Worm (Caenorhabditis elegans) whole organism, young adult: ENCODE data around the gene srxa-6.

ENCODE experiments used
- B0261.1 ChIP-seq: sonication (generic microtip); optimal IDR thresholded peaks from 2 replicates; lab custom pipeline; 2016; ENCODE audit warnings: mild to moderate bottlenecking, missing genetic modification characterization, moderate library complexity, missing compliant biosample characterization
- B0336.3 ChIP-seq: fragments of 200-800 bp; sonication (Bioruptor generic); IDR thresholded peaks from 2 replicates; pipeline ENCODE4 v1.3.6; 2022; ENCODE audit warnings: missing genetic modification characterization, missing compliant biosample characterization
- D2030.7 ChIP-seq: fragments of 200-800 bp; sonication (Bioruptor generic); IDR thresholded peaks from 2 replicates; pipeline ENCODE4 v1.3.6; 2022; ENCODE audit warnings: missing genetic modification reagents, missing genetic modification characterization, missing compliant biosample characterization
- F10E7.11 ChIP-seq: sonication (generic microtip); optimal IDR thresholded peaks from 2 replicates; lab custom pipeline; 2017; ENCODE audit warnings: mild to moderate bottlenecking, missing genetic modification characterization, moderate library complexity, missing compliant biosample characterization
- F37B4.10 ChIP-seq: fragments of 200-800 bp; sonication (Bioruptor generic); IDR thresholded peaks from 2 replicates; pipeline ENCODE4 v1.3.6; 2022; ENCODE audit warnings: missing genetic modification characterization, missing compliant biosample characterization
- F52B5.7 ChIP-seq: sonication (generic microtip); optimal IDR thresholded peaks from 2 replicates; lab custom pipeline; 2016; ENCODE audit warnings: mild to moderate bottlenecking, missing genetic modification characterization, missing compliant biosample characterization
- K12H6.12 ChIP-seq: fragments of 200-800 bp; sonication (Bioruptor generic); optimal IDR thresholded peaks from 2 replicates; lab custom pipeline; 2018; ENCODE audit warnings: mild to moderate bottlenecking, missing genetic modification characterization, missing compliant biosample characterization
- Y56A3A.18 ChIP-seq: fragments of 200-800 bp; sonication (Bioruptor generic); IDR thresholded peaks from 2 replicates; pipeline ENCODE4 v1.3.6; 2022; ENCODE audit warnings: missing genetic modification reagents, missing genetic modification characterization, missing compliant biosample characterization
- Y79H2A.3 ChIP-seq: fragments of 200-800 bp; sonication (Bioruptor generic); conservative IDR thresholded peaks from 2 replicates; pipeline ENCODE4 v1.3.6; 2022; ENCODE audit warnings: missing genetic modification reagents, missing genetic modification characterization, missing compliant biosample characterization
- ZK185.1 ChIP-seq: sonication (generic microtip); optimal IDR thresholded peaks from 2 replicates; lab custom pipeline; 2016; ENCODE audit warnings: mild to moderate bottlenecking, missing genetic modification characterization, missing compliant biosample characterization; ENCODE audit not compliant: poor library complexity, severe bottlenecking
- aptf-3 ChIP-seq: fragments of 200-800 bp; sonication (Bioruptor generic); IDR thresholded peaks from 2 replicates; pipeline ENCODE4 v1.3.6; 2022; ENCODE audit warnings: missing genetic modification characterization, missing compliant biosample characterization
- attf-3 ChIP-seq: fragments of 200-800 bp; sonication (Bioruptor generic); conservative IDR thresholded peaks from 2 replicates; pipeline ENCODE4 v1.3.6; 2022; ENCODE audit warnings: missing genetic modification reagents, missing genetic modification characterization, missing compliant biosample characterization
- bed-1 ChIP-seq: fragments of 200-800 bp; sonication (Bioruptor generic); IDR thresholded peaks from 2 replicates; pipeline ENCODE4 v1.3.6; 2022; ENCODE audit warnings: missing genetic modification reagents, missing genetic modification characterization, missing compliant biosample characterization
- bed-2 ChIP-seq: fragments of 200-800 bp; sonication (Bioruptor generic); IDR thresholded peaks from 2 replicates; pipeline ENCODE4 v1.3.6; 2022; ENCODE audit warnings: missing genetic modification reagents, missing genetic modification characterization, missing compliant biosample characterization
- ceh-40 ChIP-seq: fragments of 200-800 bp; sonication (Bioruptor generic); IDR thresholded peaks from 2 replicates; pipeline ENCODE4 v1.3.6; 2022; ENCODE audit warnings: missing genetic modification characterization, missing compliant biosample characterization
- ceh-58 ChIP-seq: fragments of 200-800 bp; sonication (Bioruptor generic); IDR thresholded peaks from 2 replicates; pipeline ENCODE4 v1.3.6; 2022; ENCODE audit warnings: missing genetic modification characterization, missing compliant biosample characterization
- ceh-79 ChIP-seq: sonication (generic microtip); optimal IDR thresholded peaks from 2 replicates; lab custom pipeline; 2017; ENCODE audit warnings: mild to moderate bottlenecking, missing genetic modification characterization, missing compliant biosample characterization
- die-1 ChIP-seq: sonication (generic microtip); optimal IDR thresholded peaks from 2 replicates; lab custom pipeline; 2016; ENCODE audit warnings: missing genotype, mild to moderate bottlenecking, missing genetic modification characterization, missing compliant biosample characterization
- dox-1 ChIP-seq: fragments of 200-800 bp; sonication (Bioruptor generic); IDR thresholded peaks from 2 replicates; pipeline ENCODE4 v1.3.6; 2022; ENCODE audit warnings: missing genetic modification reagents, missing genetic modification characterization, missing compliant biosample characterization
- efl-1 ChIP-seq: fragments of 150-350 bp; optimal IDR thresholded peaks from 2 replicates; lab custom pipeline; 2014; ENCODE audit warnings: missing biosample characterization, missing genetic modification reagents, missing genetic modification characterization
- fkh-3 ChIP-seq: sonication (generic microtip); optimal IDR thresholded peaks from 2 replicates; lab custom pipeline; 2016; ENCODE audit warnings: mild to moderate bottlenecking, missing genetic modification characterization, missing compliant biosample characterization
- him-1 ChIP-seq: sonication (generic microtip); optimal IDR thresholded peaks from 2 replicates; lab custom pipeline; 2016; ENCODE audit warnings: missing genotype, missing genetic modification reagents, missing genetic modification characterization, missing compliant biosample characterization
- hlh-12 ChIP-seq: sonication (generic microtip); optimal IDR thresholded peaks from 2 replicates; lab custom pipeline; 2016; ENCODE audit warnings: missing genetic modification characterization, missing compliant biosample characterization
- lin-35 ChIP-seq, 3 experiments: fragments of 150-350 bp in 2 of 3; sonication (generic microtip) in 1 of 3; optimal IDR thresholded peaks; 2 replicates each; lab custom pipeline; 2014 to 2018; ENCODE audit warnings: missing biosample characterization in 3 of 3, missing genetic modification characterization in 3 of 3, missing genetic modification reagents in 3 of 3
- lin-54 ChIP-seq: fragments of 200-800 bp; sonication (Bioruptor generic); optimal IDR thresholded peaks from 2 replicates; lab custom pipeline; 2018; ENCODE audit warnings: mild to moderate bottlenecking, missing genetic modification characterization, missing compliant biosample characterization
- madf-3 ChIP-seq: fragments of 200-800 bp; sonication (Bioruptor generic); IDR thresholded peaks from 2 replicates; pipeline ENCODE4 v1.3.6; 2022; ENCODE audit warnings: missing genetic modification reagents, missing genetic modification characterization, missing compliant biosample characterization
- mcd-1 ChIP-seq: fragments of 200-800 bp; sonication (Bioruptor generic); IDR thresholded peaks from 2 replicates; pipeline ENCODE4 v1.3.6; 2022; ENCODE audit warnings: missing genetic modification reagents, missing genetic modification characterization, missing compliant biosample characterization
- mel-28 ChIP-seq: sonication (generic microtip); optimal IDR thresholded peaks from 2 replicates; lab custom pipeline; 2016; ENCODE audit warnings: borderline replicate concordance, mild to moderate bottlenecking, missing genetic modification characterization, missing compliant biosample characterization
- mes-4 ChIP-seq: sonication (generic microtip); optimal IDR thresholded peaks from 2 replicates; lab custom pipeline; 2016; ENCODE audit warnings: missing genotype, missing genetic modification characterization, missing compliant biosample characterization
- nfya-1 ChIP-seq: sonication (generic microtip); optimal IDR thresholded peaks from 2 replicates; lab custom pipeline; 2017; ENCODE audit warnings: antibody characterized with exemption, missing compliant biosample characterization, missing genetic modification characterization, borderline replicate concordance; ENCODE audit not compliant: insufficient read depth
- nfyb-1 ChIP-seq: fragments of 200-800 bp; sonication (Bioruptor generic); IDR thresholded peaks from 2 replicates; pipeline ENCODE4 v1.3.6; 2022; ENCODE audit warnings: missing genetic modification reagents, missing genetic modification characterization, missing compliant biosample characterization
- nhr-120 ChIP-seq: fragments of 200-800 bp; sonication (Bioruptor generic); IDR thresholded peaks from 2 replicates; pipeline ENCODE4 v1.3.6; 2022; ENCODE audit warnings: missing genetic modification characterization, missing compliant biosample characterization
- nhr-179 ChIP-seq: sonication (generic microtip); optimal IDR thresholded peaks from 2 replicates; lab custom pipeline; 2016; ENCODE audit warnings: mild to moderate bottlenecking, missing genetic modification characterization, missing compliant biosample characterization
- nhr-27 ChIP-seq: fragments of 200-800 bp; sonication (Bioruptor generic); optimal IDR thresholded peaks from 2 replicates; lab custom pipeline; 2018; ENCODE audit warnings: mild to moderate bottlenecking, missing genetic modification characterization, moderate library complexity, missing compliant biosample characterization
- sdz-38 ChIP-seq: sonication (generic microtip); optimal IDR thresholded peaks from 2 replicates; lab custom pipeline; 2016; ENCODE audit warnings: missing genotype, missing genetic modification characterization, missing compliant biosample characterization
- snpc-1.3 ChIP-seq: sonication (generic microtip); optimal IDR thresholded peaks from 2 replicates; lab custom pipeline; 2017; ENCODE audit warnings: missing genetic modification characterization, mild to moderate bottlenecking, missing compliant biosample characterization, antibody characterized with exemption, moderate library complexity, missing genotype, missing genetic modification reagents; ENCODE audit not compliant: insufficient read depth
- snpc-3.4 ChIP-seq: sonication (generic microtip); optimal IDR thresholded peaks from 2 replicates; lab custom pipeline; 2017; ENCODE audit warnings: missing genetic modification characterization, mild to moderate bottlenecking, missing compliant biosample characterization, antibody characterized with exemption, moderate library complexity, missing genotype, missing genetic modification reagents
- snpc-4 ChIP-seq, 5 experiments: fragments of 150-350 bp in 1 of 5; sonication (generic microtip) in 4 of 5; optimal IDR thresholded peaks; 2 replicates each; lab custom pipeline; 2014 to 2018; ENCODE audit warnings: missing genetic modification characterization in 5 of 5, missing biosample characterization in 3 of 5, antibody characterized with exemption in 2 of 5, mild to moderate bottlenecking in 2 of 5, missing compliant biosample characterization in 2 of 5, missing genotype in 2 of 5, moderate library complexity in 2 of 5, missing genetic modification reagents in 1 of 5
- somi-1 ChIP-seq: fragments of 200-800 bp; sonication (Bioruptor generic); optimal IDR thresholded peaks from 2 replicates; lab custom pipeline; 2018; ENCODE audit warnings: mild to moderate bottlenecking, missing genetic modification characterization, missing compliant biosample characterization
- sptf-2 ChIP-seq: fragments of 200-800 bp; sonication (Bioruptor generic); optimal IDR thresholded peaks from 2 replicates; lab custom pipeline; 2018; ENCODE audit warnings: mild to moderate bottlenecking, missing genetic modification characterization, missing compliant biosample characterization
- tbp1 ChIP-seq: fragments of 200-800 bp; sonication (Bioruptor generic); optimal IDR thresholded peaks from 2 replicates; lab custom pipeline; 2018; ENCODE audit warnings: mild to moderate bottlenecking, missing genetic modification characterization, missing compliant biosample characterization
- tbx-9 ChIP-seq: sonication (generic microtip); optimal IDR thresholded peaks from 2 replicates; lab custom pipeline; 2016; ENCODE audit warnings: borderline replicate concordance, missing genetic modification characterization, inconsistent platforms, missing compliant biosample characterization
- unc-62 ChIP-seq: fragments of 150-350 bp; optimal IDR thresholded peaks from 2 replicates; lab custom pipeline; 2014; ENCODE audit warnings: missing biosample characterization, missing genetic modification reagents, missing genetic modification characterization
- zfh-2 ChIP-seq: fragments of 200-800 bp; sonication (Bioruptor generic); conservative IDR thresholded peaks from 2 replicates; pipeline ENCODE4 v1.3.6; 2022; ENCODE audit warnings: missing genetic modification reagents, missing genetic modification characterization, missing compliant biosample characterization
- ztf-22 ChIP-seq: fragments of 200-800 bp; sonication (Bioruptor generic); optimal IDR thresholded peaks from 2 replicates; lab custom pipeline; 2018; ENCODE audit warnings: mild to moderate bottlenecking, missing genetic modification characterization, moderate library complexity, missing compliant biosample characterization
- ztf-28 ChIP-seq: fragments of 200-800 bp; sonication (Bioruptor generic); IDR thresholded peaks from 2 replicates; pipeline ENCODE4 v1.3.6; 2022; ENCODE audit warnings: missing genetic modification reagents, missing genetic modification characterization, missing compliant biosample characterization
- ztf-3 ChIP-seq: fragments of 200-800 bp; sonication (Bioruptor generic); optimal IDR thresholded peaks from 2 replicates; lab custom pipeline; 2018; ENCODE audit warnings: mild to moderate bottlenecking, missing genetic modification characterization, missing compliant biosample characterization
- ztf-6 ChIP-seq: fragments of 200-800 bp; sonication (Bioruptor generic); IDR thresholded peaks from 2 replicates; pipeline ENCODE4 v1.3.6; 2022; ENCODE audit warnings: missing genetic modification reagents, missing genetic modification characterization, missing compliant biosample characterization

srxa-6 gene

DNA sequence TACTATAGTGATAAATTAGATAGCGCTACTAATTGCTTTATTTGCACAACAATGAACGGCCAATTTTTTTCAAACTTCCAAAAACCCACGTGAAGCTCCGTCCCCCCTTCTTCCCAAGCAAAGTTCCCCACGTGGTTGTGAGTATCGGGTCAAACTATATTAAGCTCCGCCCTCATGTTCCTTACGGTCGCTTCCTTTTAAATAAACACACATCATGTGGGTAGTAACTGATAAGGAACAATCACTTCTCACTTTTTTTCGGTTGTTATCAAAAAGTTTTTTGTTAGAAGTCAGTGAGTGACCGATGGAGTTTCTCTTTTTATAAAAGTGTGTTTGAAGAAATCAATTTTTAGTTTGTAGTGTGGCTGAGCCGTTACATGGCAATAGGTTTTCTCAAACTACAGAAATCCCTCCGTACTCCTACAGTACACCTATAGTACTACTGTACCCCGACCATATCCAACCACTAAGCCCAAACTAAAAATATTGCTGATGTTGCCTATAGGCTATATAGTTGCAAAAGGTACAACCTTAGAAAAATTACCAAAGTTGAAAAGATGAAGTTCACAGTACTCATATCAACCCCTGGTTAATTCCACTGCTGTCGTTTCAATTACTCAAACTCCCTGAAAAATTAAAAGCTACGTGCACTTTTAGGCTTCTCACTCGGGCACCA is 22.3 kb upstream of the srxa-6 start (continued):
- TF ChIP-seq snpc-4 (GFP tag; optimal IDR thresholded peaks at IDR 0.05; lab: Kevin White, UChicago), result no peak
- peak in 1 of 4 experiments; percentile 6 for TF ChIP-seq snpc-4 (tag; optimal IDR thresholded peaks at IDR 0.05; lab: Kevin White, UChicago)
- TF ChIP-seq him-1, result no peak
- TF ChIP-seq nhr-27 (tag; lab: Kevin White, UChicago), result no peak
- TF ChIP-seq tbx-9, result no peak
- no peak for TF ChIP-seq D2030.7 (GFP tag; lab: Robert Waterston, UW)
- no peak for TF ChIP-seq bed-2 (GFP tag; lab: Robert Waterston, UW)
- TF ChIP-seq lin-54 (GFP tag; lab: Kevin White, UChicago), result no peak
- no peak for TF ChIP-seq Y79H2A.3
- TF ChIP-seq ztf-6, result no peak
- no peak for TF ChIP-seq ceh-79 (tag; lab: Kevin White, UChicago)
- TF ChIP-seq F10E7.11 (tag; lab: Kevin White, UChicago), result no peak
- TF ChIP-seq nfyb-1 (GFP tag; lab: Robert Waterston, UW), result no peak
- no peak for TF ChIP-seq ztf-3
- TF ChIP-seq madf-3 (GFP tag; lab: Robert Waterston, UW), result no peak
- no peak for TF ChIP-seq lin-35 (GFP tag; optimal IDR thresholded peaks at IDR 0.05; lab: Kevin White, UChicago)
- TF ChIP-seq dox-1 (GFP tag; lab: Robert Waterston, UW), result no peak
- peak; percentile 57 for TF ChIP-seq ztf-22
- TF ChIP-seq sptf-2, result no peak
- TF ChIP-seq attf-3 (GFP tag; lab: Robert Waterston, UW), result no peak
- no peak for TF ChIP-seq fkh-3 (tag; lab: Kevin White, UChicago)
- TF ChIP-seq K12H6.12 (tag; lab: Kevin White, UChicago), result no peak
- TF ChIP-seq die-1 (tag; lab: Kevin White, UChicago), result no peak
- TF ChIP-seq nhr-120 (GFP tag; lab: Robert Waterston, UW), result no peak
- TF ChIP-seq ceh-58 (GFP tag; lab: Robert Waterston, UW), result no peak
- no peak for TF ChIP-seq mes-4
- TF ChIP-seq hlh-12 (tag; lab: Kevin White, UChicago), result no peak
- no peak for TF ChIP-seq bed-1
- TF ChIP-seq nhr-179 (tag; lab: Kevin White, UChicago), result no peak
- no peak for TF ChIP-seq sdz-38
- no peak for TF ChIP-seq zfh-2
- no peak for TF ChIP-seq ztf-28
- TF ChIP-seq ceh-40 (GFP tag; lab: Robert Waterston, UW), result no peak
- no peak for TF ChIP-seq Y56A3A.18 (GFP tag; lab: Robert Waterston, UW)
- TF ChIP-seq F37B4.10 (GFP tag; lab: Robert Waterston, UW), result no peak
- no peak for TF ChIP-seq aptf-3
- no peak for TF ChIP-seq mcd-1 (GFP tag; lab: Robert Waterston, UW)
- no peak for TF ChIP-seq somi-1 (GFP tag; lab: Kevin White, UChicago)
- TF ChIP-seq B0336.3 (GFP tag; lab: Robert Waterston, UW), result no peak
- TF ChIP-seq efl-1, result no peak
- TF ChIP-seq mel-28 (tag; lab: Kevin White, UChicago), result no peak
- no peak for TF ChIP-seq F52B5.7
- no peak for TF ChIP-seq B0261.1 (tag; lab: Kevin White, UChicago)
- TF ChIP-seq snpc-3.4 (tag; lab: Kevin White, UChicago), result no peak
- no peak for TF ChIP-seq ZK185.1
- peak; percentile 51 for TF ChIP-seq tbp1
- no peak for TF ChIP-seq nfya-1 (tag; lab: Kevin White, UChicago)
- no peak for TF ChIP-seq snpc-1.3 (tag; lab: Kevin White, UChicago)
- TF ChIP-seq unc-62 (GFP tag; lab: Kevin White, UChicago), result peak; percentile 5
